Fruit fly (Drosophila melanogaster): Measurements from ENCODE around the gene eg.

The eg gene

DNA sequence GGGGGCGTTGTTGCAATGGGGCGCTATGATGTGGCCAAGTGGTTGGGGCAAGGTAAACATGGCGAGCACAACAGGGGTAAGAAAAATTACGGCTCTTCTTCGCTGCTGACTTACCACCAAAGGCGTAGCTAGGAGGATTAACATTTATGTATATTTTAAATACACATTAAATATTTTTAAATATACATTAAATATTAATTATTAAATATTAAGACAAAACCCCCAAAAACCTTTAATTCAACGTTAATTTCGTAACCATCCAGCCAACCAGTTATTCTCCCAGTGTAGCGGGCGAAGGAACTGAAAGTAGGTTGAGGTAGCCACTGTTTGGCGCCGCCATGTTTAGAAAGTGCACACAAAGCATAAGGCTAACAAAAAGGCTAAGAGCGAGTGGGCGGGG lies 38.1 kb downstream of the eg start (continued):
- TF ChIP-seq lz (GFP tag; optimal IDR thresholded peaks at IDR 0.05) (no peak), CG3032 (tag; optimal IDR thresholded peaks at IDR 0.05) (no peak), Sox15 (GFP tag; optimal IDR thresholded peaks at IDR 0.05) (no peak), CG6854 (GFP tag; optimal IDR thresholded peaks at IDR 0.05) (no peak), CG11902 (GFP tag; optimal IDR thresholded peaks at IDR 0.05) (no peak), Eip78C (GFP tag) (no peak), CG3919 (GFP tag; optimal IDR thresholded peaks at IDR 0.05) (no peak), spab (GFP tag; optimal IDR thresholded peaks at IDR 0.05) (no peak), CG4318 (GFP tag; optimal IDR thresholded peaks at IDR 0.05) (peak; percentile 7), CG1621 (tag; optimal IDR thresholded peaks at IDR 0.05) (no peak), vri (GFP tag; optimal IDR thresholded peaks at IDR 0.05) (no peak), pdm3 (GFP tag; optimal IDR thresholded peaks at IDR 0.05) (no peak), fkh (GFP tag; optimal IDR thresholded peaks at IDR 0.05) (no peak)

DNA sequence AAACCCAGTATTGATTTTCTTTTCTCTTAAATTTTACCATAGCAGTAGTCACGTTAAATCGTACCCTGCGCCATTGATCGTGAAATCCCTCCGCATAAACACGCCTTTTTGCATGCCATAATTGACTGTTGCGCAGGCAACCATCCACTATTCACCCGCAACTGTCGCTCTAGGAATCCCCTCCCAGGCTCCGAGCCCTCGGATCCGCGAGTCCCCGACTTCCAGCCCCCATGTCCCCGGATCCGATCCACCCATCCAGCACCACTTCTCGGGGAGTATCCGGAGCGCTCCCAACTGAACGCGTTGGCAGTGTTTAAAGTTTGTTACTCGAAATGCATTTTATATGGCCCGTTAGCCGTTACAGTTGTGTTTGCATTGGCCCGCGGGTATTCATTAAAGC lies 39.8 kb downstream of the eg start:
- TF ChIP-seq esn (GFP tag; optimal IDR thresholded peaks at IDR 0.05) (no peak), CG15336 (GFP tag; IDR thresholded peaks at IDR 0.05) (no peak), Eip75B (GFP tag; optimal IDR thresholded peaks at IDR 0.05) (no peak)

DNA sequence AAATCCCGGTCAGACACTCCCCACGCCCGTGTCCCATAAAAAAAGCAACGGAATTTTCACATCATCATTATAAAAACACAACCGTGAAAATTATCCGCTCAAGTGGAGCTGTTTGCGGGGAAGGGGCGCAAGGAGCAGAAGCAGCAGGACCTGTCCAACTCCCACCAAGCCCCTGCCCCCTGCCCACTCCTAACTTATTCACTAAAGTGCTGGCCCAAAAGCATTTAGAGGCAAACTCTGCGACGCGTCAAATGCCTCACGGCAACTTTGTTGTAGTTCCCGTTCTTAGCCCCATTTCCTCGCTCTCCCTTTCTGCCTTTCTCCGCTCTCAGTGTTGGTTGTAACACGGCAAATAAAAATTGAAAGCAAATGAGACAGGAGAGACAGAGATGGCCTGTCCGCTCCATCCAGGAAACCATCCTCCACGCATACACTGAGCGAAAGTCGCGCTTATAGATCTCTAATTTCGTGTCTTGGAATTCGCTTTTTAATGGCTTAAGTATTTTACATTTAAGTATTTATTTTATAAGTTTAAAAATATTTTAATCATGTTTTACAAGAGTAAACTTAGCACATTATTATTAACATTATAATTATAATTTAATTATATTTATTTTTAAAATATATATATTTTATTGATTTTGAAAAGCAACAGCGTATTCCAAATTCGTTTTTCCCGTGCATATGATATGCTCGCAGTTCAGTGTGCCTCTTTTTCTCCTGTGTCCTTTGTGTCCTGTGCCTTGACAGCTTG lies 51.0 kb downstream of the eg start:
- TF ChIP-seq ss (GFP tag; optimal IDR thresholded peaks at IDR 0.05): peak in 1 of 2 experiments; percentile 4
- TF ChIP-seq Ets96B (tag; optimal IDR thresholded peaks at IDR 0.05): peak; percentile 23
- no peak for TF ChIP-seq CG8319 (GFP tag; optimal IDR thresholded peaks at IDR 0.05)
- TF ChIP-seq CG8632 (GFP tag; optimal IDR thresholded peaks at IDR 0.05): peak; percentile 23
- no peak for TF ChIP-seq CG1621 (tag; optimal IDR thresholded peaks at IDR 0.05)
- no peak for TF ChIP-seq cyc (GFP tag; optimal IDR thresholded peaks at IDR 0.05)
- TF ChIP-seq OdsH (GFP tag; optimal IDR thresholded peaks at IDR 0.05): no peak
- TF ChIP-seq CG4318 (GFP tag; optimal IDR thresholded peaks at IDR 0.05): no peak
- no peak for TF ChIP-seq Hr4 (GFP tag; optimal IDR thresholded peaks at IDR 0.05)
- peak; percentile 23 for TF ChIP-seq CG3032 (tag; optimal IDR thresholded peaks at IDR 0.05)
- TF ChIP-seq CG10631 (GFP tag; optimal IDR thresholded peaks at IDR 0.05): peak; percentile 36
- TF ChIP-seq lz (GFP tag; optimal IDR thresholded peaks at IDR 0.05): no peak
- TF ChIP-seq CG3919 (GFP tag; optimal IDR thresholded peaks at IDR 0.05): no peak
- no peak for TF ChIP-seq Sox14 (GFP tag; optimal IDR thresholded peaks at IDR 0.05)
- peak; percentile 48 for TF ChIP-seq CG32006 (GFP tag; optimal IDR thresholded peaks at IDR 0.05)
- TF ChIP-seq vri (GFP tag; optimal IDR thresholded peaks at IDR 0.05): no peak
- peak; percentile 17 for TF ChIP-seq achi (GFP tag; optimal IDR thresholded peaks at IDR 0.05)
- no peak for TF ChIP-seq CG16779 (tag; optimal IDR thresholded peaks at IDR 0.05)
- TF ChIP-seq spab (GFP tag; optimal IDR thresholded peaks at IDR 0.05): no peak
- TF ChIP-seq Lpt (GFP tag; optimal IDR thresholded peaks at IDR 0.05): no peak
- TF ChIP-seq fd59A (GFP tag; optimal IDR thresholded peaks at IDR 0.05): no peak
- no peak for TF ChIP-seq CG9139 (GFP tag; optimal IDR thresholded peaks at IDR 0.05)
- no peak for TF ChIP-seq CG11762 (GFP tag; optimal IDR thresholded peaks at IDR 0.05; ENCODE audit: insufficient read depth)
- peak; percentile 11 for TF ChIP-seq CG6808 (GFP tag; optimal IDR thresholded peaks at IDR 0.05)
- TF ChIP-seq fkh (GFP tag; optimal IDR thresholded peaks at IDR 0.05): no peak
- TF ChIP-seq esn (GFP tag; optimal IDR thresholded peaks at IDR 0.05): no peak
- TF ChIP-seq CG6854 (GFP tag; optimal IDR thresholded peaks at IDR 0.05): no peak
- no peak for TF ChIP-seq Eip75B (GFP tag; optimal IDR thresholded peaks at IDR 0.05)
- TF ChIP-seq CG8119 (GFP tag; IDR thresholded peaks at IDR 0.05): peak; percentile 23; the same call in 1 of the 3 replicates
- TF ChIP-seq dsx (GFP tag; optimal IDR thresholded peaks at IDR 0.05; ENCODE audit: poor library complexity, severe bottlenecking): peak; percentile 15
- TF ChIP-seq fd85E (GFP tag; optimal IDR thresholded peaks at IDR 0.05): no peak
- no peak for TF ChIP-seq pdm3 (GFP tag; optimal IDR thresholded peaks at IDR 0.05)
- peak; percentile 50 for TF ChIP-seq Eip78C (GFP tag)
- peak; percentile 20 for TF ChIP-seq acj6 (GFP tag; optimal IDR thresholded peaks at IDR 0.05)
- TF ChIP-seq topi (GFP tag; optimal IDR thresholded peaks at IDR 0.05): no peak
- TF ChIP-seq CG34406 (GFP tag; optimal IDR thresholded peaks at IDR 0.05): peak; percentile 12
- no peak for TF ChIP-seq svp (GFP tag)
